Worm (Caenorhabditis elegans): ENCODE results near the gene clh-6.

clh-6 gene

DNA sequence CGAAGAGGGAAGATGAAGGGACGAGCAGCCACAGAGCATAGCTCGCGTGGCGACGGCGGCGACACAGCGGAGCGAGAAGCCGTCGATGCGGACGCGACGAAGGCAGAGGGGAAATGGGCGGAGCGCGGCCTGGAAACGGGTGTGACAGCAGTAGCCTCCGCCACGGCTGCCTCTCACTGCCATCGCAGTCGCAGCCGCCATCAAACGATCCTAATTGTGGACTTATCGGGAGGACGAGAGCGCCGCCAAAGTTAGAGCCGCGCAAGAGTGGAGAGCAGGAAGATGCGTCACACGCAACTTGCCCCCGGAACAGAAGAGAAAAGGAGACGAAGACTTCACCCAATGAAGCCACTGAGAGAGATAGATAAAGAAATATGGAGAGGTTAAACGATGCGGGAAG, 38.9 kb downstream of the clh-6 start:
- no peak for TF ChIP-seq mab-5 (tag; optimal IDR thresholded peaks at IDR 0.05)
- TF ChIP-seq ceh-16 (tag; optimal IDR thresholded peaks at IDR 0.05), result no peak
- no peak for TF ChIP-seq ceh-82 (tag; optimal IDR thresholded peaks at IDR 0.05)
- peak; percentile 31 for TF ChIP-seq nhr-129 (tag; optimal IDR thresholded peaks at IDR 0.05)
- peak; percentile 40 for TF ChIP-seq C34F6.9 (tag; optimal IDR thresholded peaks at IDR 0.05)
- TF ChIP-seq lin-11 (tag; optimal IDR thresholded peaks at IDR 0.05), result peak; percentile 18
- TF ChIP-seq unc-55 (GFP tag; optimal IDR thresholded peaks at IDR 0.05), result no peak
- TF ChIP-seq ztf-4 (tag; optimal IDR thresholded peaks at IDR 0.05), result no peak
- TF ChIP-seq elt-1 (tag; optimal IDR thresholded peaks at IDR 0.05), result no peak
- TF ChIP-seq nhr-6 (tag; optimal IDR thresholded peaks at IDR 0.05), result no peak
- no peak for TF ChIP-seq alr-1 (tag; optimal IDR thresholded peaks at IDR 0.05)
- no peak for TF ChIP-seq nhr-21 (tag; optimal IDR thresholded peaks at IDR 0.05)
- no peak for TF ChIP-seq nhr-23 (tag; optimal IDR thresholded peaks at IDR 0.05)
- TF ChIP-seq egl-27 (tag; optimal IDR thresholded peaks at IDR 0.05), result no peak
- no peak for TF ChIP-seq blmp-1 (tag; optimal IDR thresholded peaks at IDR 0.05; ENCODE audit: insufficient read depth)
- TF ChIP-seq Y55F3AM.14 (GFP tag; optimal IDR thresholded peaks at IDR 0.05), result peak; percentile 35
- peak in 1 of 2 experiments; percentile 36 for TF ChIP-seq lsy-2 (tag; optimal IDR thresholded peaks at IDR 0.05)
- TF ChIP-seq peb-1 (tag; optimal IDR thresholded peaks at IDR 0.05), result no peak
- TF ChIP-seq F13H6.1 (tag; optimal IDR thresholded peaks at IDR 0.05), result peak; percentile 50
- no peak for TF ChIP-seq R02D3.7 (tag; optimal IDR thresholded peaks at IDR 0.05)
- TF ChIP-seq nhr-11 (tag; optimal IDR thresholded peaks at IDR 0.05), result no peak
- TF ChIP-seq snpc-4 (tag; optimal IDR thresholded peaks at IDR 0.05), result no peak
- no peak for TF ChIP-seq crh-2 (tag; optimal IDR thresholded peaks at IDR 0.05)
- TF ChIP-seq skn-1 (tag; optimal IDR thresholded peaks at IDR 0.05), result no peak
- TF ChIP-seq zag-1 (tag; optimal IDR thresholded peaks at IDR 0.05), result peak; percentile 82
- TF ChIP-seq sma-3 (GFP tag; optimal IDR thresholded peaks at IDR 0.05), result no peak
- no peak for TF ChIP-seq dmd-4 (tag; optimal IDR thresholded peaks at IDR 0.05)
- no peak for TF ChIP-seq aly-2 (tag; optimal IDR thresholded peaks at IDR 0.05)
- peak; percentile 16 for TF ChIP-seq sma-9 (GFP tag; optimal IDR thresholded peaks at IDR 0.05)
- no peak for TF ChIP-seq sma-9 (tag; optimal IDR thresholded peaks at IDR 0.05)
- TF ChIP-seq ZK546.5 (tag; optimal IDR thresholded peaks at IDR 0.05), result no peak
- TF ChIP-seq nhr-77 (tag; optimal IDR thresholded peaks at IDR 0.05), result no peak
- no peak for TF ChIP-seq nhr-237 (tag; optimal IDR thresholded peaks at IDR 0.05)
- peak in 1 of 2 experiments; percentile 1 for TF ChIP-seq mdl-1 (tag; optimal IDR thresholded peaks at IDR 0.05)
- TF ChIP-seq unc-39 (tag; optimal IDR thresholded peaks at IDR 0.05), result no peak
- no peak for TF ChIP-seq unc-62 (GFP tag; optimal IDR thresholded peaks at IDR 0.05)
- TF ChIP-seq elt-3 (tag; optimal IDR thresholded peaks at IDR 0.05), result no peak
- no peak for TF ChIP-seq nhr-25 (tag; optimal IDR thresholded peaks at IDR 0.05)
- no peak for TF ChIP-seq lin-39 (tag; optimal IDR thresholded peaks at IDR 0.05)
- no peak for TF ChIP-seq ztf-1 (GFP tag; conservative IDR thresholded peaks at IDR 0.05)
- TF ChIP-seq lin-13 (GFP tag; optimal IDR thresholded peaks at IDR 0.05), result no peak
- TF ChIP-seq fos-1 (tag; optimal IDR thresholded peaks at IDR 0.05), result no peak
- no peak for TF ChIP-seq ztf-11 (tag; optimal IDR thresholded peaks at IDR 0.05)
- no peak for TF ChIP-seq ama-1 (optimal IDR thresholded peaks at IDR 0.05)
- TF ChIP-seq gmeb-1 (tag; optimal IDR thresholded peaks at IDR 0.05), result no peak
- TF ChIP-seq nhr-10 (tag; optimal IDR thresholded peaks at IDR 0.05), result no peak
- TF ChIP-seq nhr-12 (tag; optimal IDR thresholded peaks at IDR 0.05), result no peak
- TF ChIP-seq mbf-1 (tag; optimal IDR thresholded peaks at IDR 0.05), result no peak
- TF ChIP-seq sem-4 (tag; optimal IDR thresholded peaks at IDR 0.05), result peak; percentile 14

DNA sequence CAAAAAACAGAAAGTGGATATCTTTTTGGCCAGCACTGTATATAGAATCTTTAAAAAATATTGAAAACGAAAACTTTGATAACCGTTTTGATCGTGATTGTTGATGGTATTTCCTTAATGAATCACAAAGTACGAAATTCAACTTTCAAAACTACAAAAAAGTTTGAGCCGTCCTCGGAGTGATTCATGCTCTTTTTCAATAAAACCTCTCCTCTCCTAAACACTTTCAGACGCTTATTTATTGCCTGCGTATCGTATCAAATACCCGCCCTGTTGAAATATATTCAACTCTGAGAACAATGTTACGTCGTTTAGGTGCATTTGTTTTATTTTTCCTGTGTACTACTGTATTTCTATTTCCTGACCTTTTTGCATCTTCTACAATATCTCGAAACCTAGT, 42.2 kb downstream of the clh-6 start:
- TF ChIP-seq fos-1 (tag; optimal IDR thresholded peaks at IDR 0.05) (peak; percentile 58), blmp-1 (tag; optimal IDR thresholded peaks at IDR 0.05; ENCODE audit: insufficient read depth) (no peak)
